Fruit fly (Drosophila melanogaster) whole organism: ENCODE measurements around the gene CG11307.

Source experiments
- CG8478 ChIP-seq: fragments of >200 bp; optimal IDR thresholded peaks from 2 replicates; lab custom pipeline; 2018; ENCODE audit warnings: inconsistent platforms
- Dll ChIP-seq: fragments of >200 bp; optimal IDR thresholded peaks from 2 replicates; lab custom pipeline; 2017
- EcR ChIP-seq, 2 experiments: fragments of >200 bp; optimal IDR thresholded peaks; 2 replicates each; lab custom pipeline; 2017; ENCODE audit warnings: missing biosample characterization in 2 of 2, missing genetic modification characterization in 2 of 2, missing genetic modification reagents in 2 of 2
- pan ChIP-seq: fragments of >200 bp; optimal IDR thresholded peaks from 2 replicates; lab custom pipeline; 2017
- psq ChIP-seq: fragments of >200 bp; optimal IDR thresholded peaks from 2 replicates; lab custom pipeline; 2017
- usp ChIP-seq: fragments of >200 bp; optimal IDR thresholded peaks from 2 replicates; lab custom pipeline; 2017; ENCODE audit warnings: missing biosample characterization, missing genetic modification characterization, mixed read lengths

CG11307 gene

dm6 chr3L:21604265-21604664 is 13.2 kb upstream of the CG11307 start:
- no peak for TF ChIP-seq pan (lab: Kevin White, UChicago)
- no peak for TF ChIP-seq usp (GFP tag; lab: Kevin White, UChicago)

dm6 chr3L:21610535-21610934 is 6.9 kb upstream of the CG11307 start:
- TF ChIP-seq CG8478 (lab: Kevin White, UChicago) (no peak), pan (lab: Kevin White, UChicago) (no peak), Dll (no peak), usp (GFP tag; lab: Kevin White, UChicago) (no peak), psq (lab: Kevin White, UChicago) (no peak), EcR (GFP tag; optimal IDR thresholded peaks at IDR 0.05; lab: Kevin White, UChicago) (no peak)

- TF ChIP-seq CG8478 (lab: Kevin White, UChicago) = no peak
- TF ChIP-seq Dll = no peak
- no peak for TF ChIP-seq EcR (GFP tag; optimal IDR thresholded peaks at IDR 0.05; lab: Kevin White, UChicago)
These were observed 8.1 kb downstream of the CG11307 start, which contains the start of the genes CG7166 and Alg11 for dm6 chr3L:21625547-21625946. Gene CG7166 (minus strand): TSS chr3L:21625647. Gene Alg11 (plus strand): TSS chr3L:21625806.

dm6 chr3L:21626036-21626614 is 8.7 kb downstream of the CG11307 start:
- TF ChIP-seq pan (lab: Kevin White, UChicago) (no peak), EcR (GFP tag; optimal IDR thresholded peaks at IDR 0.05; lab: Kevin White, UChicago) (no peak), usp (GFP tag; lab: Kevin White, UChicago) (no peak), Dll (no peak), psq (lab: Kevin White, UChicago) (no peak), CG8478 (lab: Kevin White, UChicago) (no peak)

- no peak for TF ChIP-seq psq (lab: Kevin White, UChicago)
These were observed 16.8 kb downstream of the CG11307 start, which contains the start of gene MED1 for dm6 chr3L:21634152-21634689. Gene MED1 (minus strand): TSS chr3L:21634446.

dm6 chr3L:21635208-21635607 is 17.8 kb downstream of the CG11307 start, which contains the start of gene ORMDL:
Gene ORMDL (plus strand): TSS chr3L:21635305.
- TF ChIP-seq EcR (GFP tag; optimal IDR thresholded peaks at IDR 0.05; lab: Kevin White, UChicago) (no peak), Dll (no peak), psq (lab: Kevin White, UChicago) (no peak), pan (lab: Kevin White, UChicago) (no peak), CG8478 (lab: Kevin White, UChicago) (no peak), usp (GFP tag; lab: Kevin White, UChicago) (no peak)

dm6 chr3L:21636265-21636993 is 19.0 kb downstream of the CG11307 start, which contains the start of gene CG32444:
Gene CG32444 (plus strand): TSS chr3L:21636947.
- TF ChIP-seq Dll = no peak
- TF ChIP-seq CG8478 (lab: Kevin White, UChicago) = no peak
- no peak for TF ChIP-seq psq (lab: Kevin White, UChicago)

- no peak for TF ChIP-seq pan (lab: Kevin White, UChicago)
- TF ChIP-seq CG8478 (lab: Kevin White, UChicago) = no peak
- no peak for TF ChIP-seq EcR (GFP tag; optimal IDR thresholded peaks at IDR 0.05; lab: Kevin White, UChicago)
These were observed 21.6 kb downstream of the CG11307 start, which contains the start of gene CG32445 for dm6 chr3L:21639059-21639458. Gene CG32445 (plus strand): TSS chr3L:21639359.

- TF ChIP-seq CG8478 (lab: Kevin White, UChicago) (no peak), Dll (no peak), usp (GFP tag; lab: Kevin White, UChicago) (no peak), pan (lab: Kevin White, UChicago) (no peak), EcR (GFP tag; optimal IDR thresholded peaks at IDR 0.05; lab: Kevin White, UChicago) (no peak)
These were observed 23.4 kb downstream of the CG11307 start, which contains the start of gene Atox1 for dm6 chr3L:21640815-21641214. Gene Atox1 (plus strand): TSS chr3L:21640995.

- TF ChIP-seq Dll = no peak
- TF ChIP-seq CG8478 (lab: Kevin White, UChicago) = no peak
- TF ChIP-seq EcR (GFP tag; optimal IDR thresholded peaks at IDR 0.05; lab: Kevin White, UChicago) = no peak
- TF ChIP-seq usp (GFP tag; lab: Kevin White, UChicago) = no peak
- no peak for TF ChIP-seq psq (lab: Kevin White, UChicago)
- no peak for TF ChIP-seq pan (lab: Kevin White, UChicago)
These were observed 25.6 kb downstream of the CG11307 start for dm6 chr3L:21642908-21643572.

- TF ChIP-seq CG8478 (lab: Kevin White, UChicago) = no peak
- peak in 1 of 2 experiments; percentile 79 for TF ChIP-seq EcR (GFP tag; optimal IDR thresholded peaks at IDR 0.05; lab: Kevin White, UChicago)
These were observed 26.8 kb downstream of the CG11307 start for dm6 chr3L:21644176-21644575.

dm6 chr3L:21644607-21645006 is 27.2 kb downstream of the CG11307 start, which contains the start of gene CG43980:
Gene CG43980 (plus strand): TSS chr3L:21644958.
- TF ChIP-seq pan (lab: Kevin White, UChicago) = no peak
- TF ChIP-seq CG8478 (lab: Kevin White, UChicago) = no peak
- no peak for TF ChIP-seq Dll
- TF ChIP-seq usp (GFP tag; lab: Kevin White, UChicago) = no peak
- TF ChIP-seq psq (lab: Kevin White, UChicago) = no peak
- TF ChIP-seq EcR (GFP tag; optimal IDR thresholded peaks at IDR 0.05; lab: Kevin White, UChicago) = no peak
